Worm (Caenorhabditis elegans) whole organism, early embryonic: Measurements from ENCODE around the gene pdr-1.

ENCODE experiments used
- B0310.2 ChIP-seq: sonication (generic microtip); optimal IDR thresholded peaks from 2 replicates; lab custom pipeline; 2016; ENCODE audit warnings: mild to moderate bottlenecking, missing genetic modification characterization, missing compliant biosample characterization
- F13C5.2 ChIP-seq: sonication (generic microtip); optimal IDR thresholded peaks from 2 replicates; lab custom pipeline; 2017; ENCODE audit warnings: mild to moderate bottlenecking, missing genetic modification characterization, inconsistent platforms, missing compliant biosample characterization
- aly-1 ChIP-seq: sonication (generic microtip); optimal IDR thresholded peaks from 2 replicates; lab custom pipeline; 2016; ENCODE audit warnings: missing genetic modification characterization, missing compliant biosample characterization
- ama-1 ChIP-seq: fragments of 150-350 bp; optimal IDR thresholded peaks from 2 replicates; lab custom pipeline; 2014
- ceh-13 ChIP-seq: fragments of 200-800 bp; sonication (Bioruptor generic); optimal IDR thresholded peaks from 2 replicates; lab custom pipeline; 2018; ENCODE audit warnings: mild to moderate bottlenecking, missing genetic modification characterization, missing compliant biosample characterization
- ets-7 ChIP-seq: sonication (generic microtip); optimal IDR thresholded peaks from 2 replicates; lab custom pipeline; 2016; ENCODE audit warnings: missing genotype, missing genetic modification characterization, missing compliant biosample characterization
- flt-1 ChIP-seq: fragments of 200-800 bp; sonication (Bioruptor generic); IDR thresholded peaks from 2 replicates; pipeline ENCODE4 v1.3.6; 2022; ENCODE audit warnings: missing genetic modification characterization, missing compliant biosample characterization
- hmg-4 ChIP-seq: fragments of 200-800 bp; sonication (Bioruptor generic); optimal IDR thresholded peaks from 2 replicates; lab custom pipeline; 2018; ENCODE audit warnings: mild to moderate bottlenecking, missing genetic modification characterization, missing compliant biosample characterization
- hnd-1 ChIP-seq: sonication (generic microtip); optimal IDR thresholded peaks from 2 replicates; lab custom pipeline; 2016; ENCODE audit warnings: missing genetic modification characterization, missing compliant biosample characterization
- sea-1 ChIP-seq: fragments of 200-800 bp; sonication (Bioruptor generic); conservative IDR thresholded peaks from 2 replicates; pipeline ENCODE4 v1.3.6; 2022; ENCODE audit warnings: missing genetic modification characterization, missing compliant biosample characterization
- tbx-37 ChIP-seq: fragments of 200-800 bp; sonication (Bioruptor generic); conservative IDR thresholded peaks from 2 replicates; pipeline ENCODE4 v1.3.6; 2022; ENCODE audit warnings: missing genetic modification reagents, missing genetic modification characterization, missing compliant biosample characterization

ce11 chrIII:13733833-13734232 lies 37.5 kb upstream of the pdr-1 start:
- TF ChIP-seq flt-1 (no peak), hnd-1 (tag; lab: Kevin White, UChicago) (no peak), ceh-13 (no peak), aly-1 (tag; lab: Kevin White, UChicago) (no peak), ama-1 (lab: Kevin White, UChicago) (no peak), ets-7 (no peak), tbx-37 (GFP tag; lab: Robert Waterston, UW) (no peak), F13C5.2 (tag; lab: Kevin White, UChicago) (no peak), hmg-4 (GFP tag; lab: Kevin White, UChicago) (no peak), sea-1 (GFP tag; lab: Robert Waterston, UW) (no peak), B0310.2 (tag; lab: Kevin White, UChicago) (no peak)
